Worm (Caenorhabditis elegans) whole organism, late embryonic: Measurements from ENCODE around the gene npl-4.2.

Source experiments
- ceh-34 ChIP-seq: sonication (generic microtip); optimal IDR thresholded peaks from 2 replicates; lab custom pipeline; 2016; ENCODE audit warnings: mild to moderate bottlenecking, missing genetic modification characterization, missing compliant biosample characterization
- ceh-45 ChIP-seq: fragments of 200-800 bp; sonication (Bioruptor generic); IDR thresholded peaks from 2 replicates; pipeline ENCODE4 v1.3.6; 2022; ENCODE audit warnings: missing genetic modification reagents, missing genetic modification characterization, missing compliant biosample characterization
- dve-1 ChIP-seq: sonication (generic microtip); optimal IDR thresholded peaks from 2 replicates; lab custom pipeline; 2017; ENCODE audit warnings: antibody characterized with exemption, mild to moderate bottlenecking, missing genetic modification characterization, missing compliant biosample characterization
- fkh-10 ChIP-seq: fragments of 150-350 bp; optimal IDR thresholded peaks from 2 replicates; lab custom pipeline; 2014; ENCODE audit warnings: missing biosample characterization, missing genetic modification reagents, missing genetic modification characterization
- gmeb-2 ChIP-seq: sonication (generic microtip); optimal IDR thresholded peaks from 2 replicates; lab custom pipeline; 2016; ENCODE audit warnings: missing genetic modification characterization, inconsistent platforms, missing compliant biosample characterization
- hlh-30 ChIP-seq: sonication (generic microtip); optimal IDR thresholded peaks from 2 replicates; lab custom pipeline; 2017; ENCODE audit warnings: antibody characterized with exemption, missing genetic modification characterization, missing compliant biosample characterization; ENCODE audit not compliant: insufficient read depth
- pha-4 ChIP-seq: fragments of 150-350 bp; optimal IDR thresholded peaks from 2 replicates; lab custom pipeline; 2018; ENCODE audit warnings: missing biosample characterization, missing genetic modification reagents, missing genetic modification characterization
- pqm-1 ChIP-seq: sonication (generic microtip); optimal IDR thresholded peaks from 2 replicates; lab custom pipeline; 2016; ENCODE audit warnings: missing genetic modification characterization, missing compliant biosample characterization
- sox-4 ChIP-seq: sonication (generic microtip); optimal IDR thresholded peaks from 2 replicates; lab custom pipeline; 2017; ENCODE audit warnings: mild to moderate bottlenecking, missing genetic modification characterization, inconsistent platforms, missing compliant biosample characterization
- syd-9 ChIP-seq: sonication (generic microtip); optimal IDR thresholded peaks from 2 replicates; lab custom pipeline; 2016; ENCODE audit warnings: mild to moderate bottlenecking, missing genetic modification characterization, moderate library complexity, missing compliant biosample characterization
- tbx-2 ChIP-seq: sonication (generic microtip); optimal IDR thresholded peaks from 2 replicates; lab custom pipeline; 2016; ENCODE audit warnings: missing genetic modification characterization, missing compliant biosample characterization

ce11 chrII:5648272-5648671, 25.6 kb downstream of the npl-4.2 start, which contains the start of gene ddl-1:
- TF ChIP-seq syd-9 (no peak), sox-4 (tag; lab: Kevin White, UChicago) (no peak), pha-4 (tag; lab: Kevin White, UChicago) (no peak), dve-1 (tag; lab: Kevin White, UChicago) (no peak), hlh-30 (tag; lab: Kevin White, UChicago) (no peak), tbx-2 (tag; lab: Kevin White, UChicago) (no peak), pqm-1 (tag; lab: Kevin White, UChicago) (no peak), fkh-10 (GFP tag; lab: Kevin White, UChicago) (no peak), ceh-34 (no peak), gmeb-2 (tag; lab: Kevin White, UChicago) (no peak), ceh-45 (no peak)
